Worm (Caenorhabditis elegans) whole organism, early embryonic: ENCODE results near the gene F21C10.13.

Experiments used
- F13C5.2 ChIP-seq: sonication (generic microtip); optimal IDR thresholded peaks from 2 replicates; lab custom pipeline; 2017; ENCODE audit warnings: mild to moderate bottlenecking, missing genetic modification characterization, inconsistent platforms, missing compliant biosample characterization
- ama-1 ChIP-seq: fragments of 150-350 bp; optimal IDR thresholded peaks from 2 replicates; lab custom pipeline; 2014
- ceh-36 ChIP-seq: sonication (generic microtip); optimal IDR thresholded peaks from 2 replicates; lab custom pipeline; 2016; ENCODE audit warnings: missing genetic modification characterization, inconsistent platforms, missing compliant biosample characterization
- ets-7 ChIP-seq: sonication (generic microtip); optimal IDR thresholded peaks from 2 replicates; lab custom pipeline; 2016; ENCODE audit warnings: missing genotype, missing genetic modification characterization, missing compliant biosample characterization
- flt-1 ChIP-seq: fragments of 200-800 bp; sonication (Bioruptor generic); IDR thresholded peaks from 2 replicates; pipeline ENCODE4 v1.3.6; 2022; ENCODE audit warnings: missing genetic modification characterization, missing compliant biosample characterization
- hmbx-1 ChIP-seq: sonication (generic microtip); optimal IDR thresholded peaks from 2 replicates; lab custom pipeline; 2016; ENCODE audit warnings: mild to moderate bottlenecking, missing genetic modification characterization, missing compliant biosample characterization
- hmg-4 ChIP-seq: fragments of 200-800 bp; sonication (Bioruptor generic); optimal IDR thresholded peaks from 2 replicates; lab custom pipeline; 2018; ENCODE audit warnings: mild to moderate bottlenecking, missing genetic modification characterization, missing compliant biosample characterization
- hnd-1 ChIP-seq: sonication (generic microtip); optimal IDR thresholded peaks from 2 replicates; lab custom pipeline; 2016; ENCODE audit warnings: missing genetic modification characterization, missing compliant biosample characterization
- pes-1 ChIP-seq: fragments of 200-800 bp; sonication (Bioruptor generic); IDR thresholded peaks from 2 replicates; pipeline ENCODE4 v1.3.6; 2022; ENCODE audit warnings: missing genetic modification reagents, missing genetic modification characterization, missing compliant biosample characterization
- scrt-1 ChIP-seq: fragments of 200-800 bp; sonication (Bioruptor generic); IDR thresholded peaks from 2 replicates; pipeline ENCODE4 v1.3.6; 2022; ENCODE audit warnings: missing genetic modification characterization, missing compliant biosample characterization
- sea-1 ChIP-seq: fragments of 200-800 bp; sonication (Bioruptor generic); conservative IDR thresholded peaks from 2 replicates; pipeline ENCODE4 v1.3.6; 2022; ENCODE audit warnings: missing genetic modification characterization, missing compliant biosample characterization
- tbx-11 ChIP-seq: fragments of 200-800 bp; sonication (Bioruptor generic); IDR thresholded peaks from 2 replicates; pipeline ENCODE4 v1.3.6; 2022; ENCODE audit warnings: missing genetic modification characterization, missing compliant biosample characterization
- tbx-37 ChIP-seq: fragments of 200-800 bp; sonication (Bioruptor generic); conservative IDR thresholded peaks from 2 replicates; pipeline ENCODE4 v1.3.6; 2022; ENCODE audit warnings: missing genetic modification reagents, missing genetic modification characterization, missing compliant biosample characterization
- tra-4 ChIP-seq: sonication (generic microtip); optimal IDR thresholded peaks from 2 replicates; lab custom pipeline; 2017; ENCODE audit warnings: missing genetic modification characterization, missing compliant biosample characterization

ce11 chrV:9123186-9123585 is 1.1 kb downstream of the F21C10.13 start, which contains the start of gene F21C10.11:
- no peak for TF ChIP-seq ama-1 (lab: Kevin White, UChicago)
- no peak for TF ChIP-seq hmg-4 (GFP tag; lab: Kevin White, UChicago)
- no peak for TF ChIP-seq scrt-1 (GFP tag; lab: Robert Waterston, UW)
- no peak for TF ChIP-seq tbx-11 (GFP tag; lab: Robert Waterston, UW)
- no peak for TF ChIP-seq tra-4 (tag; lab: Kevin White, UChicago)
- TF ChIP-seq pes-1 (GFP tag; lab: Robert Waterston, UW) = no peak
- no peak for TF ChIP-seq ets-7
- TF ChIP-seq tbx-37 = no peak
- no peak for TF ChIP-seq sea-1 (GFP tag; lab: Robert Waterston, UW)
- no peak for TF ChIP-seq ceh-36 (tag; lab: Kevin White, UChicago)
- TF ChIP-seq flt-1 (GFP tag; lab: Robert Waterston, UW) = no peak
- no peak for TF ChIP-seq hnd-1
- no peak for TF ChIP-seq hmbx-1 (tag; lab: Kevin White, UChicago)
- TF ChIP-seq F13C5.2 = no peak
